Fruit fly (Drosophila melanogaster) whole organism, embryonic: ENCODE data around the gene CG13001.

Experiments
- Ada2b ChIP-seq: fragments of 200-800 bp; sonication (Bioruptor generic); IDR thresholded peaks from 2 replicates; pipeline ENCODE4 v1.3.6; 2022; ENCODE audit warnings: missing biosample characterization, missing genetic modification characterization
- CG10366 ChIP-seq: fragments of 200-800 bp; sonication (Bioruptor generic); IDR thresholded peaks from 2 replicates; pipeline ENCODE4 v1.3.6; 2022; ENCODE audit warnings: missing biosample characterization, missing genetic modification characterization
- CG11247 ChIP-seq: fragments of 200-800 bp; sonication (Bioruptor generic); IDR thresholded peaks from 2 replicates; pipeline ENCODE4 v1.3.6; 2022; ENCODE audit warnings: missing biosample characterization, missing genetic modification characterization
- CG11695 ChIP-seq: fragments of 200-800 bp; sonication (Bioruptor generic); IDR thresholded peaks from 3 replicates; pipeline ENCODE4 v1.3.6; 2022; ENCODE audit warnings: missing biosample characterization, missing genetic modification characterization
- CG12104 ChIP-seq: fragments of 200-800 bp; sonication (Bioruptor generic); optimal IDR thresholded peaks from 3 replicates; lab custom pipeline; 2016; ENCODE audit warnings: missing biosample characterization, missing genetic modification characterization
- CG15011 ChIP-seq: fragments of 200-800 bp; sonication (Bioruptor generic); optimal IDR thresholded peaks from 3 replicates; lab custom pipeline; 2018; ENCODE audit warnings: missing biosample characterization, mild to moderate bottlenecking, missing genetic modification characterization
- CG15514 ChIP-seq: fragments of 200-800 bp; sonication (Bioruptor generic); optimal IDR thresholded peaks from 3 replicates; lab custom pipeline; 2017; ENCODE audit warnings: missing biosample characterization, missing genetic modification characterization, mild to moderate bottlenecking, moderate library complexity, missing genetic modification reagents
- CG1602 ChIP-seq: fragments of 200-800 bp; sonication (Bioruptor generic); optimal IDR thresholded peaks from 3 replicates; lab custom pipeline; 2016; ENCODE audit warnings: missing biosample characterization, missing genetic modification characterization
- CG16863 ChIP-seq: fragments of 200-800 bp; sonication (Bioruptor generic); optimal IDR thresholded peaks from 3 replicates; lab custom pipeline; 2016; ENCODE audit warnings: missing biosample characterization, missing genetic modification characterization
- CG17186 ChIP-seq: fragments of 200-800 bp; sonication (Bioruptor generic); optimal IDR thresholded peaks from 3 replicates; lab custom pipeline; 2017; ENCODE audit warnings: missing biosample characterization, missing genetic modification reagents, missing genetic modification characterization
- CG18011 ChIP-seq: fragments of 200-800 bp; sonication (Bioruptor generic); optimal IDR thresholded peaks from 2 replicates; lab custom pipeline; 2017; ENCODE audit warnings: missing biosample characterization, missing genetic modification characterization, mild to moderate bottlenecking, moderate library complexity, missing genotype
- CG2875 ChIP-seq: fragments of 200-800 bp; sonication (Bioruptor generic); optimal IDR thresholded peaks from 2 replicates; lab custom pipeline; 2017; ENCODE audit warnings: missing biosample characterization, mild to moderate bottlenecking, missing genetic modification characterization, missing genetic modification reagents
- CG30431 ChIP-seq: fragments of 200-800 bp; sonication (Bioruptor generic); optimal IDR thresholded peaks from 2 replicates; lab custom pipeline; 2017; ENCODE audit warnings: missing biosample characterization, missing genetic modification characterization
- CG3726 ChIP-seq: fragments of 200-800 bp; sonication (Bioruptor generic); IDR thresholded peaks from 3 replicates; pipeline ENCODE4, ENCODE4 v1.3.6; 2022; ENCODE audit warnings: missing biosample characterization, missing genetic modification characterization
- CG4328 ChIP-seq: fragments of 200-800 bp; sonication (Bioruptor generic); optimal IDR thresholded peaks from 3 replicates; lab custom pipeline; 2017; ENCODE audit warnings: missing biosample characterization, missing genetic modification reagents, missing genetic modification characterization
- CG8281 ChIP-seq: fragments of 200-800 bp; sonication (Bioruptor generic); optimal IDR thresholded peaks from 2 replicates; lab custom pipeline; 2018; ENCODE audit warnings: missing biosample characterization, mild to moderate bottlenecking, missing genetic modification characterization, moderate library complexity
- CG8388 ChIP-seq: fragments of 200-800 bp; sonication (Bioruptor generic); optimal IDR thresholded peaks from 2 replicates; lab custom pipeline; 2019; ENCODE audit warnings: missing biosample characterization, mild to moderate bottlenecking, missing genetic modification characterization, moderate library complexity
- CG9932 ChIP-seq: fragments of 200-800 bp; sonication (Bioruptor generic); IDR thresholded peaks from 2 replicates; pipeline ENCODE4 v1.3.6; 2022; ENCODE audit warnings: missing biosample characterization, missing genetic modification characterization
- Camta ChIP-seq: fragments of 200-800 bp; sonication (Bioruptor generic); optimal IDR thresholded peaks from 2 replicates; lab custom pipeline; 2016; ENCODE audit warnings: missing biosample characterization, missing genetic modification characterization
- Drgx ChIP-seq: fragments of 200-800 bp; sonication (Bioruptor generic); IDR thresholded peaks from 2 replicates; pipeline ENCODE4 v1.3.6; 2022; ENCODE audit warnings: missing biosample characterization, missing genetic modification characterization
- Hmx ChIP-seq: fragments of 200-800 bp; sonication (Bioruptor generic); optimal IDR thresholded peaks from 2 replicates; lab custom pipeline; 2016; ENCODE audit warnings: missing biosample characterization, missing genetic modification characterization
- Hr39 ChIP-seq: fragments of >200 bp; optimal IDR thresholded peaks from 2 replicates; lab custom pipeline; 2017
- Lhr ChIP-seq: fragments of 200-800 bp; sonication (Bioruptor generic); optimal IDR thresholded peaks from 3 replicates; lab custom pipeline; 2017; ENCODE audit warnings: mild to moderate bottlenecking, missing biosample characterization, missing genetic modification reagents, missing genetic modification characterization
- MESR4 ChIP-seq: fragments of 200-800 bp; sonication (Bioruptor generic); optimal IDR thresholded peaks from 2 replicates; lab custom pipeline; 2018; ENCODE audit warnings: missing biosample characterization, mild to moderate bottlenecking, missing genetic modification characterization, moderate library complexity
- Max ChIP-seq: fragments of 200-800 bp; sonication (Bioruptor generic); optimal IDR thresholded peaks from 2 replicates; lab custom pipeline; 2016; ENCODE audit warnings: missing biosample characterization, mild to moderate bottlenecking, missing genetic modification characterization
- Oaz ChIP-seq: fragments of 200-800 bp; sonication (Bioruptor generic); IDR thresholded peaks from 2 replicates; pipeline ENCODE4 v1.3.6; 2022; ENCODE audit warnings: missing biosample characterization, missing genetic modification characterization
- Pdp1 ChIP-seq, 2 experiments: fragments of 200-800 bp; sonication (Bioruptor generic); optimal IDR thresholded peaks; 3 replicates each; lab custom pipeline; 2016; ENCODE audit warnings: missing biosample characterization in 2 of 2, missing genetic modification characterization in 2 of 2, mild to moderate bottlenecking in 1 of 2, moderate library complexity in 1 of 2
- Poxn ChIP-seq: fragments of 200-800 bp; sonication (Bioruptor generic); IDR thresholded peaks from 2 replicates; pipeline ENCODE4 v1.3.6; 2022; ENCODE audit warnings: missing biosample characterization, missing genetic modification characterization
- Stat92E ChIP-seq, 3 experiments: fragments of >200 bp in 2 of 3; fragments of 200-800 bp in 1 of 3; sonication (Bioruptor generic) in 1 of 3; optimal IDR thresholded peaks; 2 replicates each; lab custom pipeline; 2017 to 2019; ENCODE audit warnings: missing biosample characterization in 3 of 3, missing genetic modification characterization in 3 of 3, mild to moderate bottlenecking in 1 of 3, moderate library complexity in 1 of 3
- Xbp1 ChIP-seq: fragments of 200-800 bp; sonication (Bioruptor generic); optimal IDR thresholded peaks from 3 replicates; lab custom pipeline; 2016; ENCODE audit warnings: missing biosample characterization, mild to moderate bottlenecking, missing genetic modification characterization
- ap ChIP-seq: fragments of 200-800 bp; sonication (Bioruptor generic); IDR thresholded peaks from 2 replicates; pipeline ENCODE4 v1.3.6; 2022; ENCODE audit warnings: missing biosample characterization, missing genetic modification characterization
- chn ChIP-seq: fragments of 200-800 bp; sonication (Bioruptor generic); optimal IDR thresholded peaks from 2 replicates; lab custom pipeline; 2016; ENCODE audit warnings: missing biosample characterization, missing genetic modification characterization
- eve ChIP-seq, 2 experiments: fragments of >200 bp; optimal IDR thresholded peaks; 2 replicates each; lab custom pipeline; 2017; ENCODE audit warnings: missing biosample characterization in 2 of 2, missing genetic modification characterization in 2 of 2
- fd3F ChIP-seq: fragments of 200-800 bp; sonication (Bioruptor generic); optimal IDR thresholded peaks from 2 replicates; lab custom pipeline; 2018; ENCODE audit warnings: missing biosample characterization, mild to moderate bottlenecking, missing genetic modification characterization, moderate library complexity
- fu2 ChIP-seq: fragments of 200-800 bp; sonication (Bioruptor generic); optimal IDR thresholded peaks from 2 replicates; lab custom pipeline; 2016; ENCODE audit warnings: missing biosample characterization, missing genetic modification characterization
- gcm ChIP-seq: fragments of 200-800 bp; sonication (Bioruptor generic); optimal IDR thresholded peaks from 2 replicates; lab custom pipeline; 2019; ENCODE audit warnings: missing biosample characterization, mild to moderate bottlenecking, missing genetic modification characterization, moderate library complexity
- gro ChIP-seq: fragments of 200-800 bp; sonication (Bioruptor generic); optimal IDR thresholded peaks from 2 replicates; lab custom pipeline; 2016; ENCODE audit warnings: missing biosample characterization, missing genetic modification characterization
- ind ChIP-seq: fragments of 200-800 bp; sonication (Bioruptor generic); optimal IDR thresholded peaks from 3 replicates; lab custom pipeline; 2016; ENCODE audit warnings: missing biosample characterization, missing genetic modification characterization
- kay ChIP-seq: fragments of 200-800 bp; sonication (Bioruptor generic); optimal IDR thresholded peaks from 2 replicates; lab custom pipeline; 2016; ENCODE audit warnings: missing biosample characterization, missing genetic modification characterization
- ken ChIP-seq: fragments of 200-800 bp; sonication (Bioruptor generic); IDR thresholded peaks from 3 replicates; pipeline ENCODE4 v1.3.6; 2022; ENCODE audit warnings: missing biosample characterization, missing genetic modification characterization
- knrl ChIP-seq: fragments of 200-800 bp; sonication (Bioruptor generic); IDR thresholded peaks from 3 replicates; pipeline ENCODE4 v1.3.6; 2022; ENCODE audit warnings: missing biosample characterization, missing genetic modification characterization; ENCODE audit not compliant: partially characterized antibody
- nom ChIP-seq: fragments of 200-800 bp; sonication (Bioruptor generic); optimal IDR thresholded peaks from 2 replicates; lab custom pipeline; 2017; ENCODE audit warnings: missing biosample characterization, missing genetic modification characterization, mild to moderate bottlenecking, moderate library complexity, missing genetic modification reagents
- phol ChIP-seq: fragments of 200-800 bp; sonication (Bioruptor generic); optimal IDR thresholded peaks from 3 replicates; lab custom pipeline; 2018; ENCODE audit warnings: missing biosample characterization, mild to moderate bottlenecking, missing genetic modification characterization, moderate library complexity
- pros ChIP-seq: fragments of 200-800 bp; sonication (Bioruptor generic); optimal IDR thresholded peaks from 3 replicates; lab custom pipeline; 2019; ENCODE audit warnings: missing biosample characterization, mild to moderate bottlenecking, missing genetic modification characterization, moderate library complexity
- sc ChIP-seq, 3 experiments: fragments of >200 bp in 2 of 3; fragments of 200-800 bp in 1 of 3; sonication (Bioruptor generic) in 1 of 3; optimal IDR thresholded peaks; 2 replicates in 2 of 3; 3 replicates in 1 of 3; lab custom pipeline; 2017; ENCODE audit warnings: mild to moderate bottlenecking in 1 of 3, missing biosample characterization in 1 of 3, missing genetic modification characterization in 1 of 3, missing genetic modification reagents in 1 of 3
- slbo ChIP-seq: fragments of 200-800 bp; sonication (Bioruptor generic); IDR thresholded peaks from 2 replicates; pipeline ENCODE4 v1.3.6; 2022; ENCODE audit warnings: missing biosample characterization, missing genetic modification characterization
- tap ChIP-seq: fragments of 200-800 bp; optimal IDR thresholded peaks from 3 replicates; lab custom pipeline; 2019; ENCODE audit warnings: missing biosample characterization, mild to moderate bottlenecking, missing genetic modification characterization, moderate library complexity
- toy ChIP-seq: fragments of 200-800 bp; sonication (Bioruptor generic); IDR thresholded peaks from 2 replicates; pipeline ENCODE4 v1.3.6; 2022; ENCODE audit warnings: missing biosample characterization, missing genetic modification characterization
- yki ChIP-seq: fragments of >200 bp; optimal IDR thresholded peaks from 3 replicates; lab custom pipeline; 2018
- zen ChIP-seq: fragments of 200-800 bp; sonication (Bioruptor generic); optimal IDR thresholded peaks from 3 replicates; lab custom pipeline; 2018; ENCODE audit warnings: missing biosample characterization, mild to moderate bottlenecking, missing genetic modification characterization, moderate library complexity

The CG13001 gene

dm6 chrX:16944049-16944532 lies 1.4 kb upstream of the CG13001 start (continued):
- TF ChIP-seq sc (optimal IDR thresholded peaks at IDR 0.05; lab: Kevin White, UChicago) (no peak), sc (GFP tag; optimal IDR thresholded peaks at IDR 0.05; lab: Kevin White, UChicago) (no peak), toy (GFP tag; lab: Robert Waterston, UW) (0 out of 2 replicates have a peak, but pooled peaks have one; percentile 34), CG16863 (no peak), ind (peak; percentile 37), Max (GFP tag; lab: Kevin White, UChicago) (no peak), nom (GFP tag; lab: Kevin White, UChicago) (no peak), CG8388 (GFP tag; lab: Kevin White, UChicago) (peak; percentile 44), CG15011 (GFP tag; lab: Kevin White, UChicago) (peak; percentile 61), Poxn (GFP tag; lab: Robert Waterston, UW) (no peak), CG9932 (GFP tag; lab: Robert Waterston, UW) (peak; percentile 48), Hmx (GFP tag; lab: Kevin White, UChicago) (no peak), Hr39 (lab: Kevin White, UChicago) (no peak), CG17186 (GFP tag; lab: Kevin White, UChicago) (no peak), phol (tag; lab: Kevin White, UChicago) (peak; percentile 52), Camta (GFP tag; lab: Kevin White, UChicago) (no peak), zen (tag; lab: Kevin White, UChicago) (peak; percentile 64), CG11247 (GFP tag; lab: Robert Waterston, UW) (no peak), CG10366 (GFP tag; lab: Robert Waterston, UW) (no peak; the same call in 1 of the 2 replicates), yki (lab: Kevin White, UChicago) (no peak), knrl (GFP tag; lab: Robert Waterston, UW) (no peak), Oaz (GFP tag; lab: Robert Waterston, UW) (0 out of 2 replicates have a peak, but pooled peaks have one; percentile 22), pros (GFP tag; lab: Kevin White, UChicago) (no peak), CG30431 (GFP tag; lab: Kevin White, UChicago) (no peak), CG2875 (GFP tag; lab: Kevin White, UChicago) (no peak), CG18011 (GFP tag; lab: Kevin White, UChicago) (no peak), MESR4 (no peak), CG12104 (GFP tag; lab: Kevin White, UChicago) (peak; percentile 56), gcm (peak; percentile 37), Lhr (GFP tag; lab: Kevin White, UChicago) (no peak), Ada2b (GFP tag; lab: Robert Waterston, UW) (0 out of 2 replicates have a peak, but pooled peaks have one; percentile 20), CG11695 (peak; percentile 65), Pdp1 (GFP tag; optimal IDR thresholded peaks at IDR 0.05; lab: Kevin White, UChicago) (no peak), Drgx (peak; percentile 36; the same call in 1 of the 2 replicates), slbo (peak; percentile 69), Stat92E (GFP tag; optimal IDR thresholded peaks at IDR 0.05; lab: Kevin White, UChicago) (no peak), CG3726 (GFP tag; lab: Robert Waterston, UW) (no peak), tap (tag; lab: Kevin White, UChicago) (peak; percentile 48), chn (GFP tag; lab: Kevin White, UChicago) (no peak), gro (GFP tag; lab: Kevin White, UChicago) (no peak), CG4328 (GFP tag; lab: Kevin White, UChicago) (peak; percentile 19), eve (GFP tag; optimal IDR thresholded peaks at IDR 0.05; lab: Kevin White, UChicago) (no peak), fd3F (peak; percentile 68), kay (GFP tag; lab: Kevin White, UChicago) (no peak), ken (GFP tag; lab: Robert Waterston, UW) (no peak), CG15514 (peak; percentile 21), fu2 (GFP tag; lab: Kevin White, UChicago) (no peak), CG8281 (tag; lab: Kevin White, UChicago) (peak; percentile 42), CG1602 (peak; percentile 6), Xbp1 (GFP tag; lab: Kevin White, UChicago) (peak; percentile 28), ap (GFP tag; lab: Robert Waterston, UW) (no peak)
